Fruit fly (Drosophila melanogaster) whole organism, wandering third instar larva: Measurements from ENCODE around the gene Mpcp2.

ENCODE experiments used
- Abd-B ChIP-seq: fragments of >200 bp; optimal IDR thresholded peaks from 2 replicates; lab custom pipeline; 2017; ENCODE audit warnings: missing biosample characterization, missing genetic modification characterization
- CG32264 ChIP-seq: fragments of 200-800 bp; sonication (Bioruptor generic); optimal IDR thresholded peaks from 2 replicates; lab custom pipeline; 2016; ENCODE audit warnings: missing biosample characterization, missing genetic modification characterization
- CG9705 ChIP-seq: fragments of 200-800 bp; sonication (Bioruptor generic); optimal IDR thresholded peaks from 2 replicates; lab custom pipeline; 2018; ENCODE audit warnings: missing biosample characterization, mild to moderate bottlenecking, missing genetic modification characterization
- CrebA ChIP-seq: fragments of 200-800 bp; sonication (Bioruptor generic); optimal IDR thresholded peaks from 2 replicates; lab custom pipeline; 2016; ENCODE audit warnings: missing biosample characterization, mild to moderate bottlenecking, missing genetic modification characterization, borderline replicate concordance
- Dfd ChIP-seq: fragments of >200 bp; optimal IDR thresholded peaks from 2 replicates; lab custom pipeline; 2017; ENCODE audit warnings: missing biosample characterization, missing genetic modification characterization
- Dif ChIP-seq: fragments of 200-275, 200-300 bp; sonication (Bioruptor generic); optimal IDR thresholded peaks from 2 replicates; lab custom pipeline; 2018; ENCODE audit warnings: missing biosample characterization, missing genetic modification characterization; ENCODE audit not compliant: partially characterized antibody
- GATAd ChIP-seq: sonication (Bioruptor generic); optimal IDR thresholded peaks from 2 replicates; lab custom pipeline; 2016; ENCODE audit warnings: missing biosample characterization, missing genetic modification characterization
- HLH106 ChIP-seq: fragments of 200-800 bp; optimal IDR thresholded peaks from 3 replicates; lab custom pipeline; 2019; ENCODE audit warnings: missing biosample characterization, mild to moderate bottlenecking, missing genetic modification characterization, moderate library complexity
- Hnf4 ChIP-seq: fragments of 200-800 bp; sonication (Bioruptor generic); optimal IDR thresholded peaks from 2 replicates; lab custom pipeline; 2016; ENCODE audit warnings: missing biosample characterization, mild to moderate bottlenecking, missing genetic modification characterization
- Hr78 ChIP-seq: fragments of >200 bp; optimal IDR thresholded peaks from 2 replicates; lab custom pipeline; 2017; ENCODE audit warnings: missing biosample characterization, missing genetic modification characterization
- Hr83 ChIP-seq: fragments of 200-300 bp; sonication (Bioruptor generic); optimal IDR thresholded peaks from 2 replicates; lab custom pipeline; 2016; ENCODE audit warnings: missing biosample characterization, mild to moderate bottlenecking, missing genetic modification characterization, moderate library complexity; ENCODE audit not compliant: poor library complexity, severe bottlenecking
- Jra ChIP-seq: sonication (Bioruptor generic); optimal IDR thresholded peaks from 2 replicates; lab custom pipeline; 2016; ENCODE audit warnings: missing biosample characterization, missing genetic modification characterization
- Mio ChIP-seq: sonication (Bioruptor generic); optimal IDR thresholded peaks from 2 replicates; lab custom pipeline; 2016; ENCODE audit warnings: missing biosample characterization, missing genetic modification characterization
- Myc ChIP-seq: fragments of >200 bp; optimal IDR thresholded peaks from 2 replicates; lab custom pipeline; 2017
- N ChIP-seq: fragments of >200 bp; optimal IDR thresholded peaks from 2 replicates; lab custom pipeline; 2018; ENCODE audit warnings: missing biosample characterization, missing external identifiers, missing genetic modification characterization
- Rel ChIP-seq, 2 experiments: fragments of 200-800 bp; sonication (Bioruptor generic) in 1 of 2; optimal IDR thresholded peaks; 2 replicates in 1 of 2; 3 replicates in 1 of 2; lab custom pipeline; 2016 to 2019; ENCODE audit warnings: mild to moderate bottlenecking in 2 of 2, missing biosample characterization in 2 of 2, missing genetic modification characterization in 2 of 2, moderate library complexity in 1 of 2
- Sp1 ChIP-seq: fragments of 200-800 bp; sonication (Bioruptor generic); optimal IDR thresholded peaks from 3 replicates; lab custom pipeline; 2019; ENCODE audit warnings: missing biosample characterization, mild to moderate bottlenecking, missing genetic modification characterization, moderate library complexity
- Vsx2 ChIP-seq: fragments of 200-300, 225-300 bp; sonication (Bioruptor generic); optimal IDR thresholded peaks from 2 replicates; lab custom pipeline; 2018; ENCODE audit warnings: missing biosample characterization, missing genetic modification characterization; ENCODE audit not compliant: partially characterized antibody
- br ChIP-seq: fragments of 200-800 bp; sonication (Bioruptor generic); optimal IDR thresholded peaks from 2 replicates; lab custom pipeline; 2016; ENCODE audit warnings: missing biosample characterization, missing genetic modification characterization
- brk ChIP-seq: fragments of 200-800 bp; sonication (Bioruptor generic); optimal IDR thresholded peaks from 2 replicates; lab custom pipeline; 2016; ENCODE audit warnings: missing biosample characterization, mild to moderate bottlenecking, missing genetic modification characterization
- dl ChIP-seq, 2 experiments: fragments of 175-275, 200-275 bp in 1 of 2; fragments of 200-275 bp in 1 of 2; sonication (Bioruptor generic); optimal IDR thresholded peaks; lab custom pipeline; 2018; ENCODE audit warnings: mild to moderate bottlenecking in 2 of 2, missing biosample characterization in 2 of 2, missing genetic modification characterization in 2 of 2, moderate library complexity in 2 of 2; ENCODE audit not compliant: partially characterized antibody in 2 of 2, insufficient read depth in 1 of 2
- dmrt93B ChIP-seq: fragments of 200-800 bp; sonication (Bioruptor generic); optimal IDR thresholded peaks from 2 replicates; lab custom pipeline; 2018; ENCODE audit warnings: missing biosample characterization, mild to moderate bottlenecking, missing genetic modification characterization
- dsf ChIP-seq: sonication (Bioruptor generic); optimal IDR thresholded peaks from 2 replicates; lab custom pipeline; 2016; ENCODE audit warnings: missing biosample characterization, missing genetic modification characterization, borderline replicate concordance
- ey ChIP-seq: fragments of 200-800 bp; sonication (Bioruptor generic); optimal IDR thresholded peaks from 2 replicates; lab custom pipeline; 2016; ENCODE audit warnings: missing biosample characterization, missing genetic modification characterization
- foxo ChIP-seq, 2 experiments: fragments of 200-800 bp; sonication (Bioruptor generic); optimal IDR thresholded peaks; 2 replicates in 1 of 2; 3 replicates in 1 of 2; lab custom pipeline; 2016 to 2017; ENCODE audit warnings: missing biosample characterization in 2 of 2, missing genetic modification characterization in 2 of 2
- fru ChIP-seq: fragments of 200-800 bp; sonication (Bioruptor generic); optimal IDR thresholded peaks from 3 replicates; lab custom pipeline; 2016; ENCODE audit warnings: missing biosample characterization, mild to moderate bottlenecking, missing genetic modification characterization
- h ChIP-seq: fragments of 200-800 bp; sonication (Bioruptor generic); optimal IDR thresholded peaks from 3 replicates; lab custom pipeline; 2016; ENCODE audit warnings: missing biosample characterization, mild to moderate bottlenecking, missing genetic modification characterization
- jim ChIP-seq: fragments of 175-275, 200-325 bp; sonication (Bioruptor generic); optimal IDR thresholded peaks from 2 replicates; lab custom pipeline; 2016; ENCODE audit warnings: missing biosample characterization, mild to moderate bottlenecking, missing genetic modification characterization
- lola ChIP-seq: fragments of >200 bp; optimal IDR thresholded peaks from 2 replicates; lab custom pipeline; 2017; ENCODE audit warnings: missing biosample characterization, missing genetic modification characterization
- pan ChIP-seq: fragments of >200 bp; optimal IDR thresholded peaks from 2 replicates; lab custom pipeline; 2017
- psq ChIP-seq: fragments of 200-800 bp; sonication (Bioruptor generic); optimal IDR thresholded peaks from 3 replicates; lab custom pipeline; 2017; ENCODE audit warnings: missing biosample characterization, mild to moderate bottlenecking, missing genetic modification characterization, moderate library complexity
- rgr ChIP-seq: fragments of 200-800 bp; sonication (Bioruptor generic); optimal IDR thresholded peaks from 3 replicates; lab custom pipeline; 2016; ENCODE audit warnings: missing biosample characterization, mild to moderate bottlenecking, missing genetic modification characterization
- sage ChIP-seq: fragments of 200-800 bp; sonication (Bioruptor generic); optimal IDR thresholded peaks from 2 replicates; lab custom pipeline; 2016; ENCODE audit warnings: missing biosample characterization, mild to moderate bottlenecking, missing genetic modification characterization
- sv ChIP-seq: fragments of 200-800 bp; sonication (Bioruptor generic); optimal IDR thresholded peaks from 3 replicates; lab custom pipeline; 2016; ENCODE audit warnings: missing biosample characterization, missing genetic modification characterization
- tai ChIP-seq: sonication (Bioruptor generic); optimal IDR thresholded peaks from 2 replicates; lab custom pipeline; 2016; ENCODE audit warnings: missing biosample characterization, missing genetic modification characterization
- usp ChIP-seq: fragments of >200 bp; optimal IDR thresholded peaks from 2 replicates; lab custom pipeline; 2017; ENCODE audit warnings: missing biosample characterization, missing genetic modification characterization
- woc ChIP-seq: sonication (Bioruptor generic); optimal IDR thresholded peaks from 2 replicates; lab custom pipeline; 2016; ENCODE audit warnings: missing biosample characterization, mild to moderate bottlenecking, missing genetic modification characterization

Gene Mpcp2

DNA sequence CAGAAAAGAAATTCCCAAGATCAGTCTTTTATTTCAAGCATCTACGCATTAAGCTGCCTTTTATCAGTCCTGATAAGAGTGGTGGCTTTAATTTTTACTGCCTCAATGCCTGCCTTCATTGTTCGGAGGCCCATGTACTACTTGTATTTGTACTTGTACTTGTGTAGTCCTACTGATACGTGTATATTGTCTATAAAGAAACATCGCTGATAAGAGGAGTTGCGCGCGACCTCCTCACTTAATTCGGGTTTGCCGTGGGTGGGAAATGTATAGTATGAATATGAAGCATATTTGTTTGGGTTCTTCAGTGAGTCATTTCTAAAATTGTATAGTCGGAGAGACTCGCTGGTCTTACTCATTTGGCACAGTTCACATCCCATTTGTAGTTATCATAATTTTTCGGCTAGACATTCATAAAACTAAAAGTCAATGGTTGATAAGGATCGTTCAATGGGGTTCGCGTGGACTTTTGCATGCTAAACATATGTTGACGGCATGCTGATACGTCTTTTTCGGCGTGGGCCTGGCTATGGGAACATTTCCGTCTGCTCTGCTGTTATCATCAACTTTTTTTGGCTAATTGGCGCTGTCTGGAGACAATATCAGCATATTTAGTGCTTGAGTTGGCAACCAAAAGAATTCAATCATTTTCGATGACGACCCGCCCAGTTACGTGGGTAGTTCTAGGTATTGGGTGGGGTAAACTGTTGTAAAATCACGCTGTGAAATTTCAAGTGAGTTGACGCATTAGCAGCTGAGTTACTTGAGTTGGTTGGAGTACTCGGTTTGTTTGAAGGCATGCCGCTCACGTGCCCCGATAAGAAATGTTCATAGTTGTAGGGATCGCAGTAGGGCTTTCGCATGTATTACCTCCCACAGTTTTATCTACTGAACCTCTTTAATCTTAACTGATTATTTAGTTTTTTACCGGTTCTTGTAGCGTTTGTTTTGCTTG, 10.6 kb downstream of the Mpcp2 start:
- TF ChIP-seq Vsx2 (GFP tag; lab: Kevin White, UChicago) = no peak
- peak; percentile 31 for TF ChIP-seq h (GFP tag; lab: Kevin White, UChicago)
- TF ChIP-seq Rel (GFP tag; optimal IDR thresholded peaks at IDR 0.05; lab: Kevin White, UChicago) = no peak
- TF ChIP-seq Rel (tag; optimal IDR thresholded peaks at IDR 0.05; lab: Kevin White, UChicago) = peak; percentile 27

dm6 chr3L:14549215-14549614, 11.8 kb downstream of the Mpcp2 start:
- TF ChIP-seq fru (GFP tag; lab: Kevin White, UChicago) (no peak), Hr78 (GFP tag; lab: Kevin White, UChicago) (no peak), dsf (no peak), foxo (GFP tag; optimal IDR thresholded peaks at IDR 0.05; lab: Kevin White, UChicago) (no peak), Jra (no peak), CG9705 (no peak), N (GFP tag; lab: Kevin White, UChicago) (no peak)

dm6 chr3L:14549958-14550357, 12.5 kb downstream of the Mpcp2 start:
- no peak for TF ChIP-seq CG32264 (GFP tag; lab: Kevin White, UChicago)
- TF ChIP-seq sage (GFP tag; lab: Kevin White, UChicago) = no peak
- no peak for TF ChIP-seq Sp1 (GFP tag; lab: Kevin White, UChicago)
- TF ChIP-seq CG9705 = no peak
- TF ChIP-seq HLH106 (tag; lab: Kevin White, UChicago) = no peak
- TF ChIP-seq dmrt93B = no peak
- no peak for TF ChIP-seq dl (GFP tag; optimal IDR thresholded peaks at IDR 0.05; lab: Kevin White, UChicago; ENCODE audit: insufficient read depth in 1 of 2, partially characterized antibody in 2 of 2)
- TF ChIP-seq pan (lab: Kevin White, UChicago) = no peak
- TF ChIP-seq Hr83 (GFP tag; lab: Kevin White, UChicago) = no peak
- no peak for TF ChIP-seq dsf
- no peak for TF ChIP-seq ey
- no peak for TF ChIP-seq Mio (GFP tag; lab: Kevin White, UChicago)
- no peak for TF ChIP-seq Hnf4 (GFP tag; lab: Kevin White, UChicago)
- TF ChIP-seq Dif (GFP tag; lab: Kevin White, UChicago) = no peak
- no peak for TF ChIP-seq Vsx2 (GFP tag; lab: Kevin White, UChicago)
- TF ChIP-seq GATAd (GFP tag; lab: Kevin White, UChicago) = no peak
- no peak for TF ChIP-seq Rel (GFP tag; optimal IDR thresholded peaks at IDR 0.05; lab: Kevin White, UChicago)
- TF ChIP-seq Rel (tag; optimal IDR thresholded peaks at IDR 0.05; lab: Kevin White, UChicago) = no peak
- TF ChIP-seq lola (GFP tag; lab: Kevin White, UChicago) = no peak
- no peak for TF ChIP-seq rgr

DNA sequence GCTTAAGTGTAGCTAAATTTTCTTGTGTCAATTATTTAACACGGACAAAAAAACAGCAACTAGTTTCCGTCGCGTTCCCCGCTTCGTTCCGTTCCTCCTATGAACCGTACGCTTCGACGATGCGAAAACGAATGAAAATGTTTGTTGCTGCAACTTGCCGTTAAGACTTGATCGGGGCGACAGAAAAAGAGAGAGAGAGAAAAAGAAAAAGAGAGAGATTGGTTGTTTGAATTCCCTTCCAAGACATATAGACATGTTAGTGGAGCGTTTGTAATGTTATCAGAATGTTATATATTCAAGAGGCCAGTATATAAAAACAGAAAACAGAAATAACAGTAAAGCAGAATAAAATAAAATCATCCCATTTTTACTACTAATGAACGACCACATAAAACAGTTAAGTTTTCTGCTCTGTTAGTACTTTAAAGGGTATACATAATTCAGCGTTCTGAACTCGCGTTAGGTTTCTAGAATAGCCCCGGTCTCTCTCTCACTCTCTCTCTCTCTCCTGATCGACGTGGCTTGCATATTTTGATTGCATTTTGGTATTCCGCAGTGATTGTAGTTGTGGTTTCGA, 13.5 kb downstream of the Mpcp2 start, which contains the start of gene Gbs-70E:
Gbs-70E (minus strand) TSS at position 137 of the 577 bp plus-strand sequence.
- TF ChIP-seq tai (GFP tag; lab: Kevin White, UChicago) (peak; percentile 78), Jra (peak; percentile 94), fru (GFP tag; lab: Kevin White, UChicago) (peak; percentile 97), Mio (GFP tag; lab: Kevin White, UChicago) (peak; percentile 44), dl (GFP tag; optimal IDR thresholded peaks at IDR 0.05; lab: Kevin White, UChicago; ENCODE audit: insufficient read depth in 1 of 2, partially characterized antibody in 2 of 2) (peak in 1 of 2 experiments; percentile 44), Hr78 (GFP tag; lab: Kevin White, UChicago) (no peak), CrebA (peak; percentile 68), ey (peak; percentile 95), Dfd (GFP tag; lab: Kevin White, UChicago) (no peak), h (GFP tag; lab: Kevin White, UChicago) (peak; percentile 97), Hr83 (GFP tag; lab: Kevin White, UChicago) (peak; percentile 69), brk (peak; percentile 94), Sp1 (GFP tag; lab: Kevin White, UChicago) (peak; percentile 96), pan (lab: Kevin White, UChicago) (no peak), psq (GFP tag; lab: Kevin White, UChicago) (peak; percentile 92), jim (GFP tag; lab: Kevin White, UChicago) (no peak), sv (GFP tag; lab: Kevin White, UChicago) (peak; percentile 91), Dif (GFP tag; lab: Kevin White, UChicago) (peak; percentile 55), foxo (GFP tag; optimal IDR thresholded peaks at IDR 0.05; lab: Kevin White, UChicago) (peak; percentile 87 to 97), dmrt93B (peak; percentile 76), HLH106 (tag; lab: Kevin White, UChicago) (peak; percentile 94), lola (GFP tag; lab: Kevin White, UChicago) (no peak), usp (GFP tag; lab: Kevin White, UChicago) (no peak), Hnf4 (GFP tag; lab: Kevin White, UChicago) (peak; percentile 95), N (GFP tag; lab: Kevin White, UChicago) (no peak), CG32264 (GFP tag; lab: Kevin White, UChicago) (peak; percentile 81), br (GFP tag; lab: Kevin White, UChicago) (peak; percentile 95), Myc (lab: Kevin White, UChicago) (no peak), Rel (GFP tag; optimal IDR thresholded peaks at IDR 0.05; lab: Kevin White, UChicago) (peak; percentile 71), Rel (tag; optimal IDR thresholded peaks at IDR 0.05; lab: Kevin White, UChicago) (peak; percentile 85), dsf (peak; percentile 76), woc (GFP tag; lab: Kevin White, UChicago) (peak; percentile 99), Abd-B (no peak)
